Worm (Caenorhabditis elegans) whole organism, L4 larva: ENCODE data around the gene C07A9.13.
"Not testable (repeated sequence)": the region's sequence is repeated elsewhere in the genome, so short reads cannot be mapped to it uniquely, and the experiment has no call there.

Source experiments
- aly-2 ChIP-seq: sonication (generic microtip); optimal IDR thresholded peaks from 2 replicates; lab custom pipeline; 2018; ENCODE audit warnings: missing biosample characterization, missing genetic modification characterization
- egl-27 ChIP-seq: sonication (generic microtip); optimal IDR thresholded peaks from 3 replicates; lab custom pipeline; 2017; ENCODE audit warnings: missing biosample characterization, missing genetic modification reagents, missing genetic modification characterization
- jun-1 ChIP-seq: fragments of 150-350 bp; optimal IDR thresholded peaks from 2 replicates; lab custom pipeline; 2014; ENCODE audit warnings: missing biosample characterization, missing genetic modification reagents, missing genetic modification characterization
- lin-15B ChIP-seq: fragments of 150-350 bp; sonication (generic microtip); optimal IDR thresholded peaks from 3 replicates; lab custom pipeline; 2014; ENCODE audit warnings: missing biosample characterization, missing genetic modification characterization
- lin-39 ChIP-seq: fragments of 150-350 bp; optimal IDR thresholded peaks from 2 replicates; lab custom pipeline; 2014; ENCODE audit warnings: missing biosample characterization, missing genetic modification reagents, missing genetic modification characterization
- madf-9 ChIP-seq: fragments of 200-800 bp; sonication (Bioruptor generic); conservative IDR thresholded peaks from 2 replicates; pipeline ENCODE4 v1.3.6; 2022; ENCODE audit warnings: missing genetic modification reagents, missing genetic modification characterization, missing compliant biosample characterization
- nhr-11 ChIP-seq: fragments of 150-350 bp; optimal IDR thresholded peaks from 2 replicates; lab custom pipeline; 2014; ENCODE audit warnings: missing biosample characterization, missing genetic modification characterization
- nhr-6 ChIP-seq: fragments of 150-350 bp; optimal IDR thresholded peaks from 2 replicates; lab custom pipeline; 2014; ENCODE audit warnings: missing biosample characterization, missing genetic modification characterization
- nhr-77 ChIP-seq: fragments of 150-350 bp; optimal IDR thresholded peaks from 2 replicates; lab custom pipeline; 2014; ENCODE audit warnings: missing biosample characterization, missing genetic modification characterization
- pha-4 ChIP-seq, 2 experiments: fragments of 150-350 bp in 1 of 2; fragments of 200-800 bp in 1 of 2; sonication (Bioruptor generic) in 1 of 2; IDR thresholded peaks in 1 of 2; optimal IDR thresholded peaks in 1 of 2; 2 replicates each; pipeline versions ENCODE4 v1.3.6 to Lab custom; 2014 to 2022; ENCODE audit warnings: missing genetic modification characterization in 2 of 2, missing genetic modification reagents in 2 of 2, missing biosample characterization in 1 of 2, missing compliant biosample characterization in 1 of 2
- spr-3 ChIP-seq: fragments of 200-800 bp; sonication (Bioruptor generic); optimal IDR thresholded peaks from 2 replicates; lab custom pipeline; 2018; ENCODE audit warnings: mild to moderate bottlenecking, missing genetic modification characterization, missing compliant biosample characterization
- zip-2 ChIP-seq: fragments of 150-350 bp; optimal IDR thresholded peaks from 2 replicates; lab custom pipeline; 2014; ENCODE audit warnings: missing biosample characterization, missing genetic modification characterization

DNA sequence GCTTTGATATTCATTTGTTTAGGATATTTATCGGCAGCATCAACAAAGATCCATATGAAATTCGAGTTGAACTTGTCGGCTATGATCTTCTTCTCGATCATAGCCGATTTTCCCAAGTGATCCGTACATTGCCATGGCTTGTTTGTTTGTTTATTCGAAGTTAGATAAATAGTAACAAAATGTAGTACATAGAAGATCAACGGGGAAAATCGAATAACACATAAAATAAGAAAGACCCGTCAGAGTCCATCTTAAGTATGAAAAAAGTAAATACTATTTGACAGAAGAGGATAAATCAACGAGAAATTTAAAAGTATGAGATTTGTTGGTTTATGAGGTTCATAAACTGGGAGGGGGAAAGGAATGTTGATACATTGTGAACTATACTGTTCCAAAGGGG lies 1.6 kb upstream of the C07A9.13 start, which contains the start of gene C07A9.5:
- TF ChIP-seq egl-27; pha-4 (GFP tag; IDR thresholded peaks at IDR 0.05; lab: Robert Waterston, UW); pha-4 (tag; optimal IDR thresholded peaks at IDR 0.05; lab: Kevin White, UChicago); lin-15B (tag; lab: Kevin White, UChicago); spr-3 (GFP tag; lab: Kevin White, UChicago); lin-39 (tag; lab: Kevin White, UChicago); nhr-77 (tag; lab: Kevin White, UChicago); nhr-11; nhr-6 (tag; lab: Kevin White, UChicago); jun-1; madf-9 (GFP tag; lab: Robert Waterston, UW); aly-2 (tag; lab: Kevin White, UChicago); zip-2: not testable (repeated sequence)
